Fruit fly (Drosophila melanogaster) whole organism, embryonic: Measurements from ENCODE around the gene CG8312.

ENCODE experiments used
- CG30020 ChIP-seq: fragments of 200-800 bp; optimal IDR thresholded peaks from 2 replicates; lab custom pipeline; 2019; ENCODE audit warnings: missing biosample characterization, mild to moderate bottlenecking, missing genetic modification characterization, moderate library complexity
- CG3163 ChIP-seq: fragments of 200-800 bp; sonication (Bioruptor generic); optimal IDR thresholded peaks from 3 replicates; lab custom pipeline; 2016; ENCODE audit warnings: missing biosample characterization, missing genetic modification characterization
- CG32532 ChIP-seq: fragments of 200-800 bp; sonication (Bioruptor generic); IDR thresholded peaks from 2 replicates; pipeline ENCODE4 v1.3.6; 2022; ENCODE audit warnings: missing biosample characterization, missing genetic modification characterization
- CG4820 ChIP-seq: fragments of 200-800 bp; sonication (Bioruptor generic); optimal IDR thresholded peaks from 3 replicates; lab custom pipeline; 2016; ENCODE audit warnings: missing biosample characterization, missing genetic modification characterization
- CG8478 ChIP-seq: fragments of >200 bp; optimal IDR thresholded peaks from 2 replicates; lab custom pipeline; 2018
- CG9932 ChIP-seq: fragments of 200-800 bp; sonication (Bioruptor generic); IDR thresholded peaks from 2 replicates; pipeline ENCODE4 v1.3.6; 2022; ENCODE audit warnings: missing biosample characterization, missing genetic modification characterization
- Dek ChIP-seq: fragments of 200-800 bp; sonication (Bioruptor generic); optimal IDR thresholded peaks from 3 replicates; lab custom pipeline; 2019; ENCODE audit warnings: missing biosample characterization, mild to moderate bottlenecking, missing genetic modification characterization, moderate library complexity
- Dll ChIP-seq: fragments of 200-800 bp; sonication (Bioruptor generic); IDR thresholded peaks from 4 replicates; pipeline ENCODE4 v1.3.6; 2022; ENCODE audit warnings: missing biosample characterization, missing genetic modification characterization; ENCODE audit not compliant: partially characterized antibody
- Dp ChIP-seq: fragments of 200-800 bp; sonication (Bioruptor generic); optimal IDR thresholded peaks from 2 replicates; lab custom pipeline; 2018; ENCODE audit warnings: missing biosample characterization, mild to moderate bottlenecking, missing genetic modification characterization, moderate library complexity
- Hr78 ChIP-seq, 2 experiments: fragments of 200-800 bp in 1 of 2; fragments of >200 bp in 1 of 2; sonication (Bioruptor generic) in 1 of 2; optimal IDR thresholded peaks; 2 replicates each; lab custom pipeline; 2017 to 2019; ENCODE audit warnings: missing biosample characterization in 2 of 2, missing genetic modification characterization in 2 of 2, mild to moderate bottlenecking in 1 of 2, moderate library complexity in 1 of 2
- pan ChIP-seq, 4 experiments: fragments of >200 bp in 3 of 4; fragments of 200-800 bp in 1 of 4; sonication (Bioruptor generic) in 1 of 4; optimal IDR thresholded peaks in 3 of 4; IDR thresholded peaks in 1 of 4; 2 replicates each; pipeline versions ENCODE4 v1.3.6 to Lab custom; 2017 to 2022; ENCODE audit warnings: missing biosample characterization in 2 of 4, missing genetic modification characterization in 2 of 4, mixed read lengths in 1 of 4
- pb ChIP-seq: fragments of 200-800 bp; sonication (Bioruptor generic); optimal IDR thresholded peaks from 3 replicates; lab custom pipeline; 2016; ENCODE audit warnings: missing biosample characterization, missing genetic modification characterization
- pho ChIP-seq: fragments of 200-800 bp; sonication (Bioruptor generic); optimal IDR thresholded peaks from 2 replicates; lab custom pipeline; 2016; ENCODE audit warnings: missing biosample characterization, missing genetic modification characterization
- sima ChIP-seq: fragments of 200-800 bp; sonication (Bioruptor generic); optimal IDR thresholded peaks from 2 replicates; lab custom pipeline; 2016; ENCODE audit warnings: missing biosample characterization, missing genetic modification characterization

DNA sequence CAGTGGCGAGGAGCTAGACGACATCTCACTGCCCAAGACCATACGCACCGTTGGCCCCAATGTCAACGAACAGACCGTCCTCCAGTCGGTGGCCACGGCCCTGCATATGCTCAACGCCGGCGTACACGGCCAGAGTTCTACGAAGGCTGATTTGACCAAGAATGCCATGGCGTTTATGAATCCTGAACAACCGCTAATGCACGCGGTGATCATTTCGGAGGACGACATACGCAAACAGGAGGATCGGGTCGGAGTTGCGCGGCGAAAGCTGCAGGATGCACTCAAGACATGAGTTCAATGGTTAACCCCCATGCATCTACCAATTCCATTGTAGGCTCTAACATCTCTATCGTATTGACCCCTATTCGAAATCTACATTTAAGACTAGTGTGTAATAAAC is 30.0 kb upstream of the CG8312 start:
- TF ChIP-seq CG4820 (no peak), CG8478 (lab: Kevin White, UChicago) (no peak), pho (no peak), CG9932 (GFP tag; lab: Robert Waterston, UW) (no peak), Hr78 (GFP tag; optimal IDR thresholded peaks at IDR 0.05; lab: Kevin White, UChicago) (no peak), sima (GFP tag; lab: Kevin White, UChicago) (no peak), Dek (tag; lab: Kevin White, UChicago) (no peak), CG32532 (GFP tag; lab: Robert Waterston, UW) (no peak), pan (optimal IDR thresholded peaks at IDR 0.05; lab: Kevin White, UChicago) (no peak), pan (GFP tag; optimal IDR thresholded peaks at IDR 0.05 in 1 of 2, IDR thresholded peaks at IDR 0.05 in 1 of 2) (no peak), pb (GFP tag; lab: Kevin White, UChicago) (no peak), Dll (no peak), Dp (no peak), CG30020 (tag; lab: Kevin White, UChicago) (no peak), CG3163 (no peak)
